Worm (Caenorhabditis elegans) whole organism, mixed stage, embryonic: Measurements from ENCODE around the gene Y42H9B.3.

ENCODE experiments used
- elt-1 ChIP-seq: sonication (generic microtip); optimal IDR thresholded peaks from 2 replicates; lab custom pipeline; 2017; ENCODE audit warnings: missing genetic modification characterization, mild to moderate bottlenecking, missing compliant biosample characterization, antibody characterized with exemption, moderate library complexity, borderline replicate concordance; ENCODE audit not compliant: insufficient read depth
- mep-1 ChIP-seq: fragments of 150-350 bp; optimal IDR thresholded peaks from 2 replicates; lab custom pipeline; 2017; ENCODE audit warnings: missing biosample characterization, missing genetic modification reagents, missing genetic modification characterization, inconsistent platforms
- mls-2 ChIP-seq: sonication (generic microtip); optimal IDR thresholded peaks from 2 replicates; lab custom pipeline; 2016; ENCODE audit warnings: mild to moderate bottlenecking, missing genetic modification characterization, moderate library complexity, missing compliant biosample characterization
- nhr-12 ChIP-seq: fragments of 150-350 bp; optimal IDR thresholded peaks from 2 replicates; lab custom pipeline; 2014; ENCODE audit warnings: missing biosample characterization, missing genetic modification characterization
- unc-62 ChIP-seq: fragments of 150-350 bp; optimal IDR thresholded peaks from 2 replicates; lab custom pipeline; 2014; ENCODE audit warnings: missing biosample characterization, missing genetic modification reagents, missing genetic modification characterization

ce11 chrIV:7967006-7967405 lies 45.2 kb downstream of the Y42H9B.3 start, which contains the start of gene F57H12.5:
- TF ChIP-seq elt-1 (tag; lab: Kevin White, UChicago) (no peak), mep-1 (no peak), mls-2 (tag; lab: Kevin White, UChicago) (no peak), unc-62 (GFP tag; lab: Kevin White, UChicago) (no peak), nhr-12 (no peak)
